Fruit fly (Drosophila melanogaster): ENCODE results near the gene x16.

x16 gene

dm6 chr2L:6950096-6950495 is 30.1 kb upstream of the x16 start, which contains the start of the genes Gas41 and SA1 (continued):
- no peak for TF ChIP-seq CG11723 (GFP tag; optimal IDR thresholded peaks at IDR 0.05)
- TF ChIP-seq Fer3 (tag; optimal IDR thresholded peaks at IDR 0.05) = peak; percentile 92
- TF ChIP-seq CG34376 (GFP tag; optimal IDR thresholded peaks at IDR 0.05) = peak; percentile 49
- peak; percentile 75 for TF ChIP-seq CG6254 (GFP tag; optimal IDR thresholded peaks at IDR 0.05)
- TF ChIP-seq esg (GFP tag; conservative IDR thresholded peaks at IDR 0.05) = peak; percentile 93
- peak; percentile 42 for TF ChIP-seq Dp (GFP tag; optimal IDR thresholded peaks at IDR 0.05)
- no peak for TF ChIP-seq Bteb2 (GFP tag; optimal IDR thresholded peaks at IDR 0.05)
- no peak for TF ChIP-seq Hr51 (GFP tag; optimal IDR thresholded peaks at IDR 0.05)
- TF ChIP-seq sens (GFP tag) = peak; percentile 89
- peak; percentile 74 for TF ChIP-seq CG7745 (tag; optimal IDR thresholded peaks at IDR 0.05)
- TF ChIP-seq D19B (GFP tag; optimal IDR thresholded peaks at IDR 0.05) = peak; percentile 48
- TF ChIP-seq gt (GFP tag; IDR thresholded peaks at IDR 0.05) = peak; percentile 58; the same call in 1 of the 2 replicates
- peak; percentile 89 for TF ChIP-seq CG4424 (GFP tag; optimal IDR thresholded peaks at IDR 0.05)
- peak; percentile 66 for TF ChIP-seq croc (GFP tag; conservative IDR thresholded peaks at IDR 0.05)
- TF ChIP-seq Camta (GFP tag; optimal IDR thresholded peaks at IDR 0.05) = no peak
- TF ChIP-seq ham (GFP tag; IDR thresholded peaks at IDR 0.05) = peak; percentile 62; the same call in 1 of the 2 replicates
- TF ChIP-seq Sox100B (GFP tag; optimal IDR thresholded peaks at IDR 0.05) = no peak
- TF ChIP-seq CG2712 (tag; optimal IDR thresholded peaks at IDR 0.05) = peak; percentile 96
- TF ChIP-seq Trl (optimal IDR thresholded peaks at IDR 0.05) = no peak
- peak; percentile 7 for TF ChIP-seq Trl (GFP tag; optimal IDR thresholded peaks at IDR 0.05)
- TF ChIP-seq exex (tag; optimal IDR thresholded peaks at IDR 0.05) = no peak
- TF ChIP-seq amos (GFP tag; IDR thresholded peaks at IDR 0.05; ENCODE audit: partially characterized antibody) = peak; percentile 70; the same call in 1 of the 2 replicates
- TF ChIP-seq psq (GFP tag; optimal IDR thresholded peaks at IDR 0.05) = peak; percentile 12
- TF ChIP-seq maf-S (GFP tag; optimal IDR thresholded peaks at IDR 0.05) = no peak
- peak; percentile 34 for TF ChIP-seq gfzf (GFP tag; optimal IDR thresholded peaks at IDR 0.05)
- TF ChIP-seq CG17359 (tag; optimal IDR thresholded peaks at IDR 0.05) = peak; percentile 93
- peak; percentile 94 for TF ChIP-seq Hr3 (GFP tag; optimal IDR thresholded peaks at IDR 0.05)
- no peak for TF ChIP-seq br (optimal IDR thresholded peaks at IDR 0.05)
- peak; percentile 79 for TF ChIP-seq CrebB (tag; optimal IDR thresholded peaks at IDR 0.05)
- TF ChIP-seq ind (GFP tag; optimal IDR thresholded peaks at IDR 0.05) = peak; percentile 92
- peak; percentile 61 for TF ChIP-seq Rx (GFP tag; IDR thresholded peaks at IDR 0.05)
- no peak for TF ChIP-seq pros (GFP tag; optimal IDR thresholded peaks at IDR 0.05)
- peak; percentile 44 for TF ChIP-seq nom (GFP tag; optimal IDR thresholded peaks at IDR 0.05)
- TF ChIP-seq seq (GFP tag; IDR thresholded peaks at IDR 0.05) = peak; percentile 55; the same call in 1 of the 2 replicates
- peak; percentile 78 for TF ChIP-seq sna (GFP tag; IDR thresholded peaks at IDR 0.05; ENCODE audit: partially characterized antibody)
- TF ChIP-seq toy (GFP tag; IDR thresholded peaks at IDR 0.05) = peak; percentile 76
- TF ChIP-seq Side (GFP tag; optimal IDR thresholded peaks at IDR 0.05) = peak; percentile 28
- TF ChIP-seq MTF-1 (GFP tag; optimal IDR thresholded peaks at IDR 0.05; ENCODE audit: borderline replicate concordance) = peak; percentile 63
- peak; percentile 69 for TF ChIP-seq Bgb (GFP tag; IDR thresholded peaks at IDR 0.05; ENCODE audit: partially characterized antibody)
- peak; percentile 67 for TF ChIP-seq pum (GFP tag; optimal IDR thresholded peaks at IDR 0.05)
- peak; percentile 89 for TF ChIP-seq CG11085 (GFP tag; IDR thresholded peaks at IDR 0.05)
- peak; percentile 70 for TF ChIP-seq HLH4C (GFP tag; IDR thresholded peaks at IDR 0.05; ENCODE audit: partially characterized antibody)
- no peak for TF ChIP-seq Lpt (GFP tag; optimal IDR thresholded peaks at IDR 0.05)
- TF ChIP-seq BEAF-32 (GFP tag; optimal IDR thresholded peaks at IDR 0.05) = peak; percentile 88
- TF ChIP-seq D (optimal IDR thresholded peaks at IDR 0.05) = no peak
- peak; percentile 38 for TF ChIP-seq D (GFP tag; optimal IDR thresholded peaks at IDR 0.05)
- TF ChIP-seq E2f1 (GFP tag; IDR thresholded peaks at IDR 0.05) = peak; percentile 91
- peak; percentile 43 for TF ChIP-seq CG1603 (tag; optimal IDR thresholded peaks at IDR 0.05)
- peak; percentile 76 for TF ChIP-seq CG16813 (GFP tag; IDR thresholded peaks at IDR 0.05; ENCODE audit: partially characterized antibody)
- 0 out of 2 replicates have a peak, but pooled peaks have one; percentile 49 for TF ChIP-seq E2f2 (GFP tag; IDR thresholded peaks at IDR 0.05)
- peak; percentile 58 for TF ChIP-seq bcd (GFP tag; optimal IDR thresholded peaks at IDR 0.05)

All from whole organism, embryonic.